Fruit fly (Drosophila melanogaster) whole organism, wandering third instar larva: ENCODE data around the gene CG4297.

Experiments
- Abd-B ChIP-seq: fragments of >200 bp; optimal IDR thresholded peaks from 2 replicates; lab custom pipeline; 2017; ENCODE audit warnings: missing biosample characterization, missing genetic modification characterization
- CG32264 ChIP-seq: fragments of 200-800 bp; sonication (Bioruptor generic); optimal IDR thresholded peaks from 2 replicates; lab custom pipeline; 2016; ENCODE audit warnings: missing biosample characterization, missing genetic modification characterization
- CG9705 ChIP-seq: fragments of 200-800 bp; sonication (Bioruptor generic); optimal IDR thresholded peaks from 2 replicates; lab custom pipeline; 2018; ENCODE audit warnings: missing biosample characterization, mild to moderate bottlenecking, missing genetic modification characterization
- CrebA ChIP-seq: fragments of 200-800 bp; sonication (Bioruptor generic); optimal IDR thresholded peaks from 2 replicates; lab custom pipeline; 2016; ENCODE audit warnings: missing biosample characterization, mild to moderate bottlenecking, missing genetic modification characterization, borderline replicate concordance
- Dfd ChIP-seq: fragments of >200 bp; optimal IDR thresholded peaks from 2 replicates; lab custom pipeline; 2017; ENCODE audit warnings: missing biosample characterization, missing genetic modification characterization
- Dif ChIP-seq: fragments of 200-275, 200-300 bp; sonication (Bioruptor generic); optimal IDR thresholded peaks from 2 replicates; lab custom pipeline; 2018; ENCODE audit warnings: missing biosample characterization, missing genetic modification characterization; ENCODE audit not compliant: partially characterized antibody
- GATAd ChIP-seq: sonication (Bioruptor generic); optimal IDR thresholded peaks from 2 replicates; lab custom pipeline; 2016; ENCODE audit warnings: missing biosample characterization, missing genetic modification characterization
- HLH106 ChIP-seq: fragments of 200-800 bp; optimal IDR thresholded peaks from 3 replicates; lab custom pipeline; 2019; ENCODE audit warnings: missing biosample characterization, mild to moderate bottlenecking, missing genetic modification characterization, moderate library complexity
- Hnf4 ChIP-seq: fragments of 200-800 bp; sonication (Bioruptor generic); optimal IDR thresholded peaks from 2 replicates; lab custom pipeline; 2016; ENCODE audit warnings: missing biosample characterization, mild to moderate bottlenecking, missing genetic modification characterization
- Hr78 ChIP-seq: fragments of >200 bp; optimal IDR thresholded peaks from 2 replicates; lab custom pipeline; 2017; ENCODE audit warnings: missing biosample characterization, missing genetic modification characterization
- Hr83 ChIP-seq: fragments of 200-300 bp; sonication (Bioruptor generic); optimal IDR thresholded peaks from 2 replicates; lab custom pipeline; 2016; ENCODE audit warnings: missing biosample characterization, mild to moderate bottlenecking, missing genetic modification characterization, moderate library complexity; ENCODE audit not compliant: poor library complexity, severe bottlenecking
- Jra ChIP-seq: sonication (Bioruptor generic); optimal IDR thresholded peaks from 2 replicates; lab custom pipeline; 2016; ENCODE audit warnings: missing biosample characterization, missing genetic modification characterization
- Mio ChIP-seq: sonication (Bioruptor generic); optimal IDR thresholded peaks from 2 replicates; lab custom pipeline; 2016; ENCODE audit warnings: missing biosample characterization, missing genetic modification characterization
- Myc ChIP-seq: fragments of >200 bp; optimal IDR thresholded peaks from 2 replicates; lab custom pipeline; 2017
- N ChIP-seq: fragments of >200 bp; optimal IDR thresholded peaks from 2 replicates; lab custom pipeline; 2018; ENCODE audit warnings: missing biosample characterization, missing external identifiers, missing genetic modification characterization
- OdsH ChIP-seq: fragments of 200-800 bp; sonication (Bioruptor generic); optimal IDR thresholded peaks from 2 replicates; lab custom pipeline; 2016; ENCODE audit warnings: missing biosample characterization, mild to moderate bottlenecking, missing genetic modification characterization
- Rel ChIP-seq, 2 experiments: fragments of 200-800 bp; sonication (Bioruptor generic) in 1 of 2; optimal IDR thresholded peaks; 2 replicates in 1 of 2; 3 replicates in 1 of 2; lab custom pipeline; 2016 to 2019; ENCODE audit warnings: mild to moderate bottlenecking in 2 of 2, missing biosample characterization in 2 of 2, missing genetic modification characterization in 2 of 2, moderate library complexity in 1 of 2
- Sp1 ChIP-seq: fragments of 200-800 bp; sonication (Bioruptor generic); optimal IDR thresholded peaks from 3 replicates; lab custom pipeline; 2019; ENCODE audit warnings: missing biosample characterization, mild to moderate bottlenecking, missing genetic modification characterization, moderate library complexity
- Vsx2 ChIP-seq: fragments of 200-300, 225-300 bp; sonication (Bioruptor generic); optimal IDR thresholded peaks from 2 replicates; lab custom pipeline; 2018; ENCODE audit warnings: missing biosample characterization, missing genetic modification characterization; ENCODE audit not compliant: partially characterized antibody
- br ChIP-seq: fragments of 200-800 bp; sonication (Bioruptor generic); optimal IDR thresholded peaks from 2 replicates; lab custom pipeline; 2016; ENCODE audit warnings: missing biosample characterization, missing genetic modification characterization
- brk ChIP-seq: fragments of 200-800 bp; sonication (Bioruptor generic); optimal IDR thresholded peaks from 2 replicates; lab custom pipeline; 2016; ENCODE audit warnings: missing biosample characterization, mild to moderate bottlenecking, missing genetic modification characterization
- dl ChIP-seq, 2 experiments: fragments of 175-275, 200-275 bp in 1 of 2; fragments of 200-275 bp in 1 of 2; sonication (Bioruptor generic); optimal IDR thresholded peaks; lab custom pipeline; 2018; ENCODE audit warnings: mild to moderate bottlenecking in 2 of 2, missing biosample characterization in 2 of 2, missing genetic modification characterization in 2 of 2, moderate library complexity in 2 of 2; ENCODE audit not compliant: partially characterized antibody in 2 of 2, insufficient read depth in 1 of 2
- dmrt93B ChIP-seq: fragments of 200-800 bp; sonication (Bioruptor generic); optimal IDR thresholded peaks from 2 replicates; lab custom pipeline; 2018; ENCODE audit warnings: missing biosample characterization, mild to moderate bottlenecking, missing genetic modification characterization
- dsf ChIP-seq: sonication (Bioruptor generic); optimal IDR thresholded peaks from 2 replicates; lab custom pipeline; 2016; ENCODE audit warnings: missing biosample characterization, missing genetic modification characterization, borderline replicate concordance
- ey ChIP-seq: fragments of 200-800 bp; sonication (Bioruptor generic); optimal IDR thresholded peaks from 2 replicates; lab custom pipeline; 2016; ENCODE audit warnings: missing biosample characterization, missing genetic modification characterization
- foxo ChIP-seq, 2 experiments: fragments of 200-800 bp; sonication (Bioruptor generic); optimal IDR thresholded peaks; 2 replicates in 1 of 2; 3 replicates in 1 of 2; lab custom pipeline; 2016 to 2017; ENCODE audit warnings: missing biosample characterization in 2 of 2, missing genetic modification characterization in 2 of 2
- fru ChIP-seq: fragments of 200-800 bp; sonication (Bioruptor generic); optimal IDR thresholded peaks from 3 replicates; lab custom pipeline; 2016; ENCODE audit warnings: missing biosample characterization, mild to moderate bottlenecking, missing genetic modification characterization
- h ChIP-seq: fragments of 200-800 bp; sonication (Bioruptor generic); optimal IDR thresholded peaks from 3 replicates; lab custom pipeline; 2016; ENCODE audit warnings: missing biosample characterization, mild to moderate bottlenecking, missing genetic modification characterization
- jim ChIP-seq: fragments of 175-275, 200-325 bp; sonication (Bioruptor generic); optimal IDR thresholded peaks from 2 replicates; lab custom pipeline; 2016; ENCODE audit warnings: missing biosample characterization, mild to moderate bottlenecking, missing genetic modification characterization
- lola ChIP-seq: fragments of >200 bp; optimal IDR thresholded peaks from 2 replicates; lab custom pipeline; 2017; ENCODE audit warnings: missing biosample characterization, missing genetic modification characterization
- pan ChIP-seq: fragments of >200 bp; optimal IDR thresholded peaks from 2 replicates; lab custom pipeline; 2017
- psq ChIP-seq: fragments of 200-800 bp; sonication (Bioruptor generic); optimal IDR thresholded peaks from 3 replicates; lab custom pipeline; 2017; ENCODE audit warnings: missing biosample characterization, mild to moderate bottlenecking, missing genetic modification characterization, moderate library complexity
- rgr ChIP-seq: fragments of 200-800 bp; sonication (Bioruptor generic); optimal IDR thresholded peaks from 3 replicates; lab custom pipeline; 2016; ENCODE audit warnings: missing biosample characterization, mild to moderate bottlenecking, missing genetic modification characterization
- sage ChIP-seq: fragments of 200-800 bp; sonication (Bioruptor generic); optimal IDR thresholded peaks from 2 replicates; lab custom pipeline; 2016; ENCODE audit warnings: missing biosample characterization, mild to moderate bottlenecking, missing genetic modification characterization
- sv ChIP-seq: fragments of 200-800 bp; sonication (Bioruptor generic); optimal IDR thresholded peaks from 3 replicates; lab custom pipeline; 2016; ENCODE audit warnings: missing biosample characterization, missing genetic modification characterization
- tai ChIP-seq: sonication (Bioruptor generic); optimal IDR thresholded peaks from 2 replicates; lab custom pipeline; 2016; ENCODE audit warnings: missing biosample characterization, missing genetic modification characterization
- usp ChIP-seq: fragments of >200 bp; optimal IDR thresholded peaks from 2 replicates; lab custom pipeline; 2017; ENCODE audit warnings: missing biosample characterization, missing genetic modification characterization
- woc ChIP-seq: sonication (Bioruptor generic); optimal IDR thresholded peaks from 2 replicates; lab custom pipeline; 2016; ENCODE audit warnings: missing biosample characterization, mild to moderate bottlenecking, missing genetic modification characterization

Gene CG4297

DNA sequence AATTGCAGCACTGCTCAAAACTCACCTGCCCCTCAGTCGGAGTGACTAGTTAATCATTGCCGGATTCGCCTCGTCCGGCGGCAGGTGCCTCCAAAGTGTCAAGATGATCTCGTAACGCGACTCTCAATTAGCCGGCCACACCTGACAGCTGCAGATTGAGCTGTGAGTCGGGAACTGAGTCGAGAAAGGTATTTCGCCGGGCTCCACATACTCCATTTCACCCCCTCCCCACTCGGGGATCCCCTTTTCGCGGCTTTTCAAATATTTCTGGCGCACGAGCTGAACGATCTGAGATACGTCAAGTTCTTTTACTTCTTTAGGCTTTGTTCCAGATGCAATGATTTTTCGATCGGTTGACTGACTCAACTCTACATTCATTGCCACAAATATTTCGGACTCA lies 45.6 kb downstream of the CG4297 start:
- TF ChIP-seq br (no peak), ey (GFP tag; lab: Kevin White, UChicago) (no peak), CrebA (GFP tag; lab: Kevin White, UChicago) (no peak), OdsH (GFP tag; lab: Kevin White, UChicago) (no peak), pan (lab: Kevin White, UChicago) (no peak), Rel (GFP tag; optimal IDR thresholded peaks at IDR 0.05; lab: Kevin White, UChicago) (no peak), Rel (tag; optimal IDR thresholded peaks at IDR 0.05; lab: Kevin White, UChicago) (peak; percentile 90)
- TF ChIP-seq, all 38 proteins: peak for 1

DNA sequence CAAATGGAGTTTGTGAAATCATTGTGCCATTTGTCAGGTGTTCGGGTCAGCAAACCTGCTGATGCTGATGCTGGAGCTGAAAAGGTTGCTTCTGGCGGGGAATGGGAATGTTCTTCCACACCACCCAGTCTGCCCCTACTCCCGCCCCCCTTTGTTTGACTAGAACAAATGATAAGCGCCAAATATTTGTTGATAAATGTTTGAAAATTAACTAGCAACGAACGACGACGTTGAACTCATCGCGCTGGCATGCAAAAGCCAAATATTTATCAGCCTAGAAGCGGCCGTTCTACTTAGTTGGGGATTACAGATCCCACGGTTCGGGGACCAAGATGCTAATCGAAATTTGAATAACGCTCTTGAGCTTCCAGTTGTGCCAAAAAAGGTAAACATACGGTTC lies 46.5 kb downstream of the CG4297 start:
- TF ChIP-seq Sp1 (GFP tag; lab: Kevin White, UChicago) (no peak), Hr83 (no peak), Hnf4 (no peak), dsf (no peak), rgr (GFP tag; lab: Kevin White, UChicago) (no peak), Myc (lab: Kevin White, UChicago) (no peak), Dfd (GFP tag; lab: Kevin White, UChicago) (no peak), OdsH (GFP tag; lab: Kevin White, UChicago) (no peak), h (no peak), CrebA (GFP tag; lab: Kevin White, UChicago) (no peak), Dif (GFP tag; lab: Kevin White, UChicago) (no peak), dmrt93B (GFP tag; lab: Kevin White, UChicago) (no peak), CG32264 (GFP tag; lab: Kevin White, UChicago) (no peak), sage (GFP tag; lab: Kevin White, UChicago) (no peak), woc (no peak), CG9705 (GFP tag; lab: Kevin White, UChicago) (no peak)

DNA sequence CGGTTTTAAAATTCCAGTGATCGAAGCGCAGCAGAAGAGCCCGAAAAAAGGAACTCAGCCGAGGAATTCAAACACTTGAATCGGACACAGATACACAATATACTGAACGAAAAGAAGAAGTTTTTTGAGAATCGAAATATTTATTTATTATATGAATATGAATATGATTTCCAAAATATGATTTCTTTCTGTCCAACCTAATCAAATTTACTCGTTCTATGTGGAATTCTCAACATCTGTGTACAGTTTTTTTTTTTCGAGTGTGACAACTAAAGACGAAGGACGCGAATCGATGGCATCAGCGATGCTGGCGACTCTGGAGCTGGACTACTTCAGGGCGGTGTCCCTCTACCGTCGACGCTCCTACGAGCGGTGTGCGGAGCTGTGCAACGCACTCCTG lies 48.8 kb downstream of the CG4297 start:
- TF ChIP-seq Jra (GFP tag; lab: Kevin White, UChicago) (peak; percentile 78), Dif (GFP tag; lab: Kevin White, UChicago) (no peak), h (peak; percentile 94), CrebA (GFP tag; lab: Kevin White, UChicago) (no peak), dl (GFP tag; optimal IDR thresholded peaks at IDR 0.05; lab: Kevin White, UChicago; ENCODE audit: insufficient read depth in 1 of 2, partially characterized antibody in 2 of 2) (no peak), pan (lab: Kevin White, UChicago) (no peak), Sp1 (GFP tag; lab: Kevin White, UChicago) (peak; percentile 89), Hnf4 (peak; percentile 84), CG9705 (GFP tag; lab: Kevin White, UChicago) (peak; percentile 39), Dfd (GFP tag; lab: Kevin White, UChicago) (no peak), HLH106 (peak; percentile 68), GATAd (GFP tag; lab: Kevin White, UChicago) (no peak), Hr83 (no peak), woc (peak; percentile 87), fru (GFP tag; lab: Kevin White, UChicago) (peak; percentile 93), sage (GFP tag; lab: Kevin White, UChicago) (peak; percentile 87), usp (no peak), N (GFP tag; lab: Kevin White, UChicago) (no peak), psq (GFP tag; lab: Kevin White, UChicago) (peak; percentile 88), br (peak; percentile 86), tai (no peak), dsf (peak; percentile 69), Hr78 (no peak), Myc (lab: Kevin White, UChicago) (no peak), jim (no peak), Abd-B (GFP tag; lab: Kevin White, UChicago) (no peak), lola (GFP tag; lab: Kevin White, UChicago) (no peak), dmrt93B (GFP tag; lab: Kevin White, UChicago) (peak; percentile 66), rgr (GFP tag; lab: Kevin White, UChicago) (peak; percentile 93), ey (GFP tag; lab: Kevin White, UChicago) (peak; percentile 92), Vsx2 (GFP tag; lab: Kevin White, UChicago) (no peak), sv (GFP tag; lab: Kevin White, UChicago) (no peak), brk (GFP tag; lab: Kevin White, UChicago) (no peak), CG32264 (GFP tag; lab: Kevin White, UChicago) (peak; percentile 74), Rel (GFP tag; optimal IDR thresholded peaks at IDR 0.05; lab: Kevin White, UChicago) (peak; percentile 81), Rel (tag; optimal IDR thresholded peaks at IDR 0.05; lab: Kevin White, UChicago) (no peak), Mio (GFP tag; lab: Kevin White, UChicago) (no peak), OdsH (GFP tag; lab: Kevin White, UChicago) (peak; percentile 93), foxo (GFP tag; optimal IDR thresholded peaks at IDR 0.05; lab: Kevin White, UChicago) (peak; percentile 44 to 92)
